Fruit fly (Drosophila melanogaster): Measurements from ENCODE around the gene CG31815.

DNA sequence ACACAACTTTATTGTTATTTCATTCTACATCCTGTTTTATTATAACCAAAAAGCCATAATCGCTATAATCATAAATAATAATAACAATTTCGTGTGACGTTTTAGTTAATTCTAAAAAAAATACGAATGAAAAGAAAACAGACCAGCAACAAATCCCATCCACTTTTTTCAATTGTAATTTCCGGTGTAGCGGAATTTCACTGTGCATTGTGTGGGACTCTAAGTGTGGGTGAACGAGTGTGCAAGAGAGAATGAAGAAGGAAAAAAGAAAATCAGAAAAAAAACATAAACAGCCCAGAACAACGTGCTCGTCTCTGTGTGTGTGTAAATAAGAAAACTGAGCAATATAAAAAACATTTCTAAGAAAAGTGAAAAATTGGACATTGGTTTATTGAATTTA is 3.3 kb upstream of the CG31815 start:
- TF ChIP-seq h (optimal IDR thresholded peaks at IDR 0.05) = no peak
- TF ChIP-seq ttk (optimal IDR thresholded peaks at IDR 0.05) = no peak
- TF ChIP-seq Sin3A (optimal IDR thresholded peaks at IDR 0.05) = no peak
- TF ChIP-seq psq (optimal IDR thresholded peaks at IDR 0.05) = no peak
